Worm (Caenorhabditis elegans): ENCODE results near the gene B0035.3.

ce11 chrIV:11273151-11273550 lies 41.6 kb downstream of the B0035.3 start, which contains the start of gene gtl-2:
- TF ChIP-seq him-1 (tag; optimal IDR thresholded peaks at IDR 0.05) (no peak), dao-5 (tag; optimal IDR thresholded peaks at IDR 0.05) (no peak)
